Fruit fly (Drosophila melanogaster) ovary, adult (tissue): ENCODE results near the gene Orc5.

ENCODE experiments used
- CG17801 ChIP-seq: fragments of 200-800 bp; optimal IDR thresholded peaks from 2 replicates; lab custom pipeline; 2019; ENCODE audit warnings: missing biosample characterization, mild to moderate bottlenecking, missing genetic modification characterization, moderate library complexity; ENCODE audit not compliant: partially characterized antibody

Orc5 gene

dm6 chr2L:13813156-13813555, 16.5 kb upstream of the Orc5 start, which contains the start of gene CG16888:
Gene CG16888, minus strand, starts transcription at chr2L:13813256.
- TF ChIP-seq CG17801: no peak

dm6 chr2L:13813604-13814178, 15.9 kb upstream of the Orc5 start, which contains the start of gene Sos:
Gene Sos, plus strand, starts transcription at chr2L:13813816.
- no peak for TF ChIP-seq CG17801

dm6 chr2L:13820176-13820575, 9.5 kb upstream of the Orc5 start:
- TF ChIP-seq CG17801: no peak

dm6 chr2L:13820948-13821347, 8.7 kb upstream of the Orc5 start, which contains the start of gene b:
Gene b, plus strand, starts transcription at chr2L:13821248.
- TF ChIP-seq CG17801: no peak

- no peak for TF ChIP-seq CG17801
Observed at dm6 chr2L:13827557-13827956, 2.1 kb upstream of the Orc5 start, which contains the start of gene PolG1. Gene PolG1, minus strand, starts transcription at chr2L:13827772.

- TF ChIP-seq CG17801: no peak
Observed at dm6 chr2L:13833058-13833457, 3.4 kb downstream of the Orc5 start, which contains the start of the genes GatC, PolG2 and Polr2C. Gene GatC, minus strand, starts transcription at chr2L:13833105. Gene PolG2, minus strand, starts transcription at chr2L:13833105. Gene Polr2C, plus strand, starts transcription at chr2L:13833337.

- TF ChIP-seq CG17801: peak; percentile 100
Observed at dm6 chr2L:13835002-13835910, 5.6 kb downstream of the Orc5 start, which contains the start of the genes mRpS23 and CenG1A. Gene mRpS23, minus strand, starts transcription at chr2L:13835072. Gene CenG1A, plus strand, starts transcription at chr2L:13835564.

- no peak for TF ChIP-seq CG17801
Observed at dm6 chr2L:13835959-13836358, 6.3 kb downstream of the Orc5 start.

dm6 chr2L:13837579-13837978, 7.9 kb downstream of the Orc5 start:
- TF ChIP-seq CG17801: no peak

- peak; percentile 78 for TF ChIP-seq CG17801
Observed at dm6 chr2L:13838647-13839390, 9.2 kb downstream of the Orc5 start.

dm6 chr2L:13839744-13840151, 10.1 kb downstream of the Orc5 start:
- peak; percentile 72 for TF ChIP-seq CG17801

dm6 chr2L:13841508-13841907, 11.9 kb downstream of the Orc5 start, which contains the start of gene CG33307:
Gene CG33307, minus strand, starts transcription at chr2L:13841520.
- TF ChIP-seq CG17801: no peak

- TF ChIP-seq CG17801: no peak
Observed at dm6 chr2L:13842078-13842477, 12.4 kb downstream of the Orc5 start.

dm6 chr2L:13842572-13842971, 12.9 kb downstream of the Orc5 start:
- TF ChIP-seq CG17801: no peak

- TF ChIP-seq CG17801: no peak
Observed at dm6 chr2L:13843692-13844284, 14.2 kb downstream of the Orc5 start, which contains the start of gene CG33306. Gene CG33306, minus strand, starts transcription at chr2L:13843742.

- TF ChIP-seq CG17801: no peak
Observed at dm6 chr2L:13845178-13845577, 15.5 kb downstream of the Orc5 start, which contains the start of gene CG8997. Gene CG8997, minus strand, starts transcription at chr2L:13845325.
